Fruit fly (Drosophila melanogaster) whole organism, prepupa: Measurements from ENCODE around the gene mmm.

Experiments
- Blimp-1 ChIP-seq: fragments of 200-800 bp; sonication (Bioruptor generic); optimal IDR thresholded peaks from 3 replicates; lab custom pipeline; 2017; ENCODE audit warnings: missing biosample characterization, missing genetic modification characterization, mild to moderate bottlenecking, moderate library complexity, missing genetic modification reagents
- CG10631 ChIP-seq: fragments of 200-800 bp; sonication (Bioruptor generic); optimal IDR thresholded peaks from 2 replicates; lab custom pipeline; 2016; ENCODE audit warnings: missing biosample characterization, missing genetic modification characterization
- CG10669 ChIP-seq: fragments of 200-800 bp; sonication (Bioruptor generic); optimal IDR thresholded peaks from 3 replicates; lab custom pipeline; 2018; ENCODE audit warnings: missing biosample characterization, mild to moderate bottlenecking, missing genetic modification characterization, moderate library complexity
- CG11294 ChIP-seq: fragments of 200-800 bp; sonication (Bioruptor generic); IDR thresholded peaks from 2 replicates; pipeline ENCODE4 v1.3.6; 2022; ENCODE audit warnings: missing biosample characterization, missing genetic modification characterization
- CG11762 ChIP-seq: fragments of 200-800 bp; sonication (Bioruptor generic); optimal IDR thresholded peaks from 3 replicates; lab custom pipeline; 2016; ENCODE audit warnings: missing biosample characterization, missing genetic modification characterization; ENCODE audit not compliant: insufficient read depth
- CG11902 ChIP-seq: fragments of 200-800 bp; sonication (Bioruptor generic); optimal IDR thresholded peaks from 3 replicates; lab custom pipeline; 2016; ENCODE audit warnings: missing biosample characterization, missing genetic modification characterization
- CG15336 ChIP-seq: fragments of 200-800 bp; sonication (Bioruptor generic); IDR thresholded peaks from 2 replicates; pipeline ENCODE4 v1.3.6; 2022; ENCODE audit warnings: missing biosample characterization, missing genetic modification characterization
- CG16779 ChIP-seq: fragments of 200-800 bp; sonication (Bioruptor generic); optimal IDR thresholded peaks from 3 replicates; lab custom pipeline; 2017; ENCODE audit warnings: missing biosample characterization, mild to moderate bottlenecking, missing genetic modification characterization
- CG3032 ChIP-seq: fragments of 200-800 bp; optimal IDR thresholded peaks from 2 replicates; lab custom pipeline; 2019; ENCODE audit warnings: missing biosample characterization, mild to moderate bottlenecking, missing genetic modification characterization, moderate library complexity
- CG31627 ChIP-seq: fragments of 200-800 bp; sonication (Bioruptor generic); optimal IDR thresholded peaks from 3 replicates; lab custom pipeline; 2016; ENCODE audit warnings: missing biosample characterization, missing genetic modification characterization
- CG32006 ChIP-seq: fragments of 200-800 bp; sonication (Bioruptor generic); optimal IDR thresholded peaks from 3 replicates; lab custom pipeline; 2017; ENCODE audit warnings: missing biosample characterization, mild to moderate bottlenecking, missing genetic modification characterization
- CG34406 ChIP-seq: fragments of 200-800 bp; sonication (Bioruptor generic); optimal IDR thresholded peaks from 3 replicates; lab custom pipeline; 2016; ENCODE audit warnings: missing biosample characterization, missing genetic modification characterization
- CG4318 ChIP-seq: fragments of 200-800 bp; sonication (Bioruptor generic); optimal IDR thresholded peaks from 3 replicates; lab custom pipeline; 2017; ENCODE audit warnings: missing biosample characterization, mild to moderate bottlenecking, missing genetic modification characterization
- CG6163 ChIP-seq: fragments of 200-800 bp; sonication (Bioruptor generic); IDR thresholded peaks from 3 replicates; pipeline ENCODE4 v1.3.6; 2022; ENCODE audit warnings: missing biosample characterization, missing genetic modification characterization
- CG6276 ChIP-seq: fragments of 200-800 bp; sonication (Bioruptor generic); optimal IDR thresholded peaks from 2 replicates; lab custom pipeline; 2017; ENCODE audit warnings: missing biosample characterization, mild to moderate bottlenecking, missing genetic modification characterization
- CG6808 ChIP-seq: fragments of 200-800 bp; sonication (Bioruptor generic); optimal IDR thresholded peaks from 3 replicates; lab custom pipeline; 2017; ENCODE audit warnings: missing biosample characterization, missing genetic modification characterization, mild to moderate bottlenecking, moderate library complexity, missing genetic modification reagents
- CG7368 ChIP-seq: fragments of 200-800 bp; sonication (Bioruptor generic); optimal IDR thresholded peaks from 3 replicates; lab custom pipeline; 2016; ENCODE audit warnings: missing biosample characterization, missing genetic modification characterization
- CG8319 ChIP-seq: fragments of 200-800 bp; sonication (Bioruptor generic); optimal IDR thresholded peaks from 3 replicates; lab custom pipeline; 2016; ENCODE audit warnings: missing biosample characterization, missing genetic modification characterization
- CG8632 ChIP-seq: fragments of 200-800 bp; sonication (Bioruptor generic); optimal IDR thresholded peaks from 3 replicates; lab custom pipeline; 2016; ENCODE audit warnings: missing biosample characterization, missing genetic modification characterization
- Eip75B ChIP-seq: fragments of 200-800 bp; sonication (Bioruptor generic); optimal IDR thresholded peaks from 3 replicates; lab custom pipeline; 2016; ENCODE audit warnings: missing biosample characterization, missing genetic modification characterization
- Eip78C ChIP-seq: fragments of 200-800 bp; sonication (Bioruptor generic); peaks from one replicate; lab custom pipeline; 2016; ENCODE audit warnings: missing biosample characterization, missing genetic modification characterization
- Eip93F ChIP-seq: fragments of 200-800 bp; sonication (Bioruptor generic); optimal IDR thresholded peaks from 2 replicates; lab custom pipeline; 2016; ENCODE audit warnings: missing biosample characterization, mild to moderate bottlenecking, missing genetic modification characterization
- Gug ChIP-seq: fragments of 200-800 bp; sonication (Bioruptor generic); IDR thresholded peaks from 2 replicates; pipeline ENCODE4 v1.3.6; 2022; ENCODE audit warnings: missing biosample characterization, missing genetic modification characterization
- Hr38 ChIP-seq: sonication (Bioruptor generic); optimal IDR thresholded peaks from 2 replicates; lab custom pipeline; 2016; ENCODE audit warnings: missing biosample characterization, missing genetic modification characterization
- Hr39 ChIP-seq: fragments of 200-800 bp; sonication (Bioruptor generic); optimal IDR thresholded peaks from 2 replicates; lab custom pipeline; 2016; ENCODE audit warnings: missing biosample characterization, missing genetic modification characterization
- Lpt ChIP-seq: fragments of 200-800 bp; sonication (Bioruptor generic); optimal IDR thresholded peaks from 3 replicates; lab custom pipeline; 2016; ENCODE audit warnings: missing biosample characterization, missing genetic modification characterization
- Met ChIP-seq: fragments of 200-800 bp; sonication (Bioruptor generic); optimal IDR thresholded peaks from 3 replicates; lab custom pipeline; 2016; ENCODE audit warnings: missing biosample characterization, missing genetic modification characterization
- OdsH ChIP-seq: fragments of 200-800 bp; sonication (Bioruptor generic); optimal IDR thresholded peaks from 3 replicates; lab custom pipeline; 2016; ENCODE audit warnings: missing biosample characterization, missing genetic modification characterization
- Smox ChIP-seq: fragments of 200-800 bp; sonication (Bioruptor generic); optimal IDR thresholded peaks from 3 replicates; lab custom pipeline; 2016; ENCODE audit warnings: missing biosample characterization, missing genetic modification characterization
- Sox14 ChIP-seq: fragments of 200-800 bp; sonication (Bioruptor generic); optimal IDR thresholded peaks from 3 replicates; lab custom pipeline; 2016; ENCODE audit warnings: missing biosample characterization, missing genetic modification characterization
- Sox15 ChIP-seq: fragments of 200-800 bp; sonication (Bioruptor generic); optimal IDR thresholded peaks from 3 replicates; lab custom pipeline; 2016; ENCODE audit warnings: missing biosample characterization, missing genetic modification characterization
- achi ChIP-seq: fragments of 200-800 bp; sonication (Bioruptor generic); optimal IDR thresholded peaks from 3 replicates; lab custom pipeline; 2016; ENCODE audit warnings: missing biosample characterization, missing genetic modification characterization
- acj6 ChIP-seq: fragments of 200-800 bp; sonication (Bioruptor generic); optimal IDR thresholded peaks from 3 replicates; lab custom pipeline; 2016; ENCODE audit warnings: missing biosample characterization, missing genetic modification characterization
- cyc ChIP-seq: fragments of 200-800 bp; sonication (Bioruptor generic); optimal IDR thresholded peaks from 3 replicates; lab custom pipeline; 2016; ENCODE audit warnings: missing biosample characterization, missing genetic modification characterization
- dac ChIP-seq: fragments of 200-800 bp; sonication (Bioruptor generic); optimal IDR thresholded peaks from 2 replicates; lab custom pipeline; 2017; ENCODE audit warnings: missing biosample characterization, mild to moderate bottlenecking, missing genetic modification characterization
- fd59A ChIP-seq: fragments of 200-800 bp; sonication (Bioruptor generic); optimal IDR thresholded peaks from 2 replicates; lab custom pipeline; 2017; ENCODE audit warnings: missing biosample characterization, mild to moderate bottlenecking, missing genetic modification characterization, missing genetic modification reagents
- lz ChIP-seq: fragments of 200-800 bp; sonication (Bioruptor generic); optimal IDR thresholded peaks from 3 replicates; lab custom pipeline; 2016; ENCODE audit warnings: missing biosample characterization, missing genetic modification characterization
- net ChIP-seq: fragments of 200-800 bp; sonication (Bioruptor generic); optimal IDR thresholded peaks from 3 replicates; lab custom pipeline; 2016; ENCODE audit warnings: missing biosample characterization, missing genetic modification characterization
- pdm3 ChIP-seq: fragments of 200-800 bp; sonication (Bioruptor generic); optimal IDR thresholded peaks from 3 replicates; lab custom pipeline; 2016; ENCODE audit warnings: missing biosample characterization, missing genetic modification characterization
- salr ChIP-seq, 2 experiments: fragments of 200-800 bp; sonication (Bioruptor generic); optimal IDR thresholded peaks; 3 replicates each; lab custom pipeline; 2016 to 2018; ENCODE audit warnings: missing biosample characterization in 2 of 2, missing genetic modification characterization in 2 of 2, mild to moderate bottlenecking in 1 of 2
- spab ChIP-seq: fragments of 200-800 bp; sonication (Bioruptor generic); optimal IDR thresholded peaks from 2 replicates; lab custom pipeline; 2017; ENCODE audit warnings: missing biosample characterization, mild to moderate bottlenecking, missing genetic modification characterization, missing genetic modification reagents
- ss ChIP-seq, 2 experiments: fragments of 200-800 bp; sonication (Bioruptor generic); optimal IDR thresholded peaks; 2 replicates in 1 of 2; 3 replicates in 1 of 2; lab custom pipeline; 2017 to 2018; ENCODE audit warnings: mild to moderate bottlenecking in 2 of 2, missing biosample characterization in 2 of 2, missing genetic modification characterization in 2 of 2, moderate library complexity in 1 of 2
- svp ChIP-seq: fragments of 200-800 bp; sonication (Bioruptor generic); peaks from one replicate; lab custom pipeline; 2016; ENCODE audit warnings: missing biosample characterization, missing genetic modification characterization
- topi ChIP-seq: fragments of 200-800 bp; sonication (Bioruptor generic); optimal IDR thresholded peaks from 3 replicates; lab custom pipeline; 2016; ENCODE audit warnings: missing biosample characterization, missing genetic modification characterization

mmm gene

dm6 chr3L:7572948-7573347 lies 10.3 kb upstream of the mmm start:
- no peak for TF ChIP-seq Sox14
- peak; percentile 65 for TF ChIP-seq Eip78C (GFP tag; lab: Kevin White, UChicago)
- TF ChIP-seq CG8319 (GFP tag; lab: Kevin White, UChicago), result no peak
- no peak for TF ChIP-seq CG11294 (GFP tag; lab: Robert Waterston, UW)
- TF ChIP-seq CG3032, result no peak
- TF ChIP-seq CG32006 (GFP tag; lab: Kevin White, UChicago), result peak; percentile 20
- TF ChIP-seq CG6163 (GFP tag; lab: Robert Waterston, UW), result no peak
- no peak for TF ChIP-seq CG31627 (GFP tag; lab: Kevin White, UChicago)
- no peak for TF ChIP-seq Eip93F (GFP tag; lab: Kevin White, UChicago)
- TF ChIP-seq CG11902 (GFP tag; lab: Kevin White, UChicago), result no peak
- no peak for TF ChIP-seq CG6808 (GFP tag; lab: Kevin White, UChicago)
- no peak for TF ChIP-seq Blimp-1
- peak; percentile 4 for TF ChIP-seq CG34406 (GFP tag; lab: Kevin White, UChicago)
- peak; percentile 7 for TF ChIP-seq OdsH (GFP tag; lab: Kevin White, UChicago)
- no peak for TF ChIP-seq CG15336
- no peak for TF ChIP-seq ss (GFP tag; optimal IDR thresholded peaks at IDR 0.05; lab: Kevin White, UChicago)
- TF ChIP-seq svp (GFP tag; lab: Kevin White, UChicago), result peak; percentile 77
- TF ChIP-seq CG7368, result no peak
- TF ChIP-seq Sox15 (GFP tag; lab: Kevin White, UChicago), result peak; percentile 3
- peak; percentile 1 for TF ChIP-seq achi (GFP tag; lab: Kevin White, UChicago)
- TF ChIP-seq Eip75B (GFP tag; lab: Kevin White, UChicago), result no peak
- TF ChIP-seq cyc (GFP tag; lab: Kevin White, UChicago), result no peak
- no peak for TF ChIP-seq CG11762 (GFP tag; lab: Kevin White, UChicago)
- no peak for TF ChIP-seq Lpt (GFP tag; lab: Kevin White, UChicago)
- no peak for TF ChIP-seq Gug (GFP tag; lab: Robert Waterston, UW)
- TF ChIP-seq acj6, result no peak
- TF ChIP-seq CG4318 (GFP tag; lab: Kevin White, UChicago), result no peak
- peak; percentile 19 for TF ChIP-seq Smox
- no peak for TF ChIP-seq dac (GFP tag; lab: Kevin White, UChicago)
- TF ChIP-seq pdm3 (GFP tag; lab: Kevin White, UChicago), result no peak
- no peak for TF ChIP-seq Hr38

- no peak for TF ChIP-seq CG4318 (GFP tag; lab: Kevin White, UChicago)
Observed at dm6 chr3L:7590898-7591297, 7.6 kb downstream of the mmm start, which contains the start of gene t-Grip84. t-Grip84 (minus strand) TSS chr3L:7590998.

- TF ChIP-seq lz (GFP tag; lab: Kevin White, UChicago) (no peak), fd59A (GFP tag; lab: Kevin White, UChicago) (no peak), CG11294 (GFP tag; lab: Robert Waterston, UW) (no peak), Blimp-1 (no peak), svp (GFP tag; lab: Kevin White, UChicago) (peak; percentile 32), ss (GFP tag; optimal IDR thresholded peaks at IDR 0.05; lab: Kevin White, UChicago) (peak; percentile 17 to 19), CG34406 (GFP tag; lab: Kevin White, UChicago) (peak; percentile 25), CG8319 (GFP tag; lab: Kevin White, UChicago) (no peak), Met (no peak), salr (GFP tag; optimal IDR thresholded peaks at IDR 0.05; lab: Kevin White, UChicago) (peak in 1 of 2 experiments; percentile 57), CG6276 (GFP tag; lab: Kevin White, UChicago) (peak; percentile 44), cyc (GFP tag; lab: Kevin White, UChicago) (no peak), CG16779 (tag; lab: Kevin White, UChicago) (peak; percentile 2), Eip93F (GFP tag; lab: Kevin White, UChicago) (no peak), CG32006 (GFP tag; lab: Kevin White, UChicago) (peak; percentile 73), CG3032 (peak; percentile 54), dac (GFP tag; lab: Kevin White, UChicago) (peak; percentile 17), topi (GFP tag; lab: Kevin White, UChicago) (no peak), CG6808 (GFP tag; lab: Kevin White, UChicago) (no peak), spab (peak; percentile 26), CG4318 (GFP tag; lab: Kevin White, UChicago) (peak; percentile 55), Gug (GFP tag; lab: Robert Waterston, UW) (0 out of 2 replicates have a peak, but pooled peaks have one; percentile 15), pdm3 (GFP tag; lab: Kevin White, UChicago) (no peak), CG11762 (GFP tag; lab: Kevin White, UChicago) (peak; percentile 3), CG10631 (GFP tag; lab: Kevin White, UChicago) (peak; percentile 71), net (GFP tag; lab: Kevin White, UChicago) (peak; percentile 35), CG10669 (GFP tag; lab: Kevin White, UChicago) (peak; percentile 25), CG11902 (GFP tag; lab: Kevin White, UChicago) (no peak), CG15336 (peak; percentile 72), Hr39 (GFP tag; lab: Kevin White, UChicago) (no peak), Smox (no peak), achi (GFP tag; lab: Kevin White, UChicago) (peak; percentile 50), Sox14 (no peak), CG8632 (GFP tag; lab: Kevin White, UChicago) (peak; percentile 6)
Observed at dm6 chr3L:7592113-7592752, 9.0 kb downstream of the mmm start.
